Fruit fly (Drosophila melanogaster) whole organism, pupa: ENCODE results near the gene IRSp53.

Experiments
- CG14655 ChIP-seq: fragments of 200-800 bp; sonication (Bioruptor generic); optimal IDR thresholded peaks from 3 replicates; lab custom pipeline; 2017; ENCODE audit warnings: mild to moderate bottlenecking, missing biosample characterization, missing genetic modification reagents, missing genetic modification characterization
- CG32121 ChIP-seq: fragments of 200-800 bp; sonication (Bioruptor generic); IDR thresholded peaks from 2 replicates; pipeline ENCODE4 v1.3.6; 2022; ENCODE audit warnings: missing biosample characterization, missing genetic modification characterization
- EcR ChIP-seq: fragments of 200-800 bp; sonication (Bioruptor generic); optimal IDR thresholded peaks from 3 replicates; lab custom pipeline; 2019; ENCODE audit warnings: missing biosample characterization, missing genetic modification characterization, mild to moderate bottlenecking, moderate library complexity, missing genetic modification reagents
- rn ChIP-seq: fragments of 200-800 bp; sonication (Bioruptor generic); IDR thresholded peaks from 2 replicates; pipeline ENCODE4 v1.3.6; 2022; ENCODE audit warnings: missing biosample characterization, missing genetic modification characterization

DNA sequence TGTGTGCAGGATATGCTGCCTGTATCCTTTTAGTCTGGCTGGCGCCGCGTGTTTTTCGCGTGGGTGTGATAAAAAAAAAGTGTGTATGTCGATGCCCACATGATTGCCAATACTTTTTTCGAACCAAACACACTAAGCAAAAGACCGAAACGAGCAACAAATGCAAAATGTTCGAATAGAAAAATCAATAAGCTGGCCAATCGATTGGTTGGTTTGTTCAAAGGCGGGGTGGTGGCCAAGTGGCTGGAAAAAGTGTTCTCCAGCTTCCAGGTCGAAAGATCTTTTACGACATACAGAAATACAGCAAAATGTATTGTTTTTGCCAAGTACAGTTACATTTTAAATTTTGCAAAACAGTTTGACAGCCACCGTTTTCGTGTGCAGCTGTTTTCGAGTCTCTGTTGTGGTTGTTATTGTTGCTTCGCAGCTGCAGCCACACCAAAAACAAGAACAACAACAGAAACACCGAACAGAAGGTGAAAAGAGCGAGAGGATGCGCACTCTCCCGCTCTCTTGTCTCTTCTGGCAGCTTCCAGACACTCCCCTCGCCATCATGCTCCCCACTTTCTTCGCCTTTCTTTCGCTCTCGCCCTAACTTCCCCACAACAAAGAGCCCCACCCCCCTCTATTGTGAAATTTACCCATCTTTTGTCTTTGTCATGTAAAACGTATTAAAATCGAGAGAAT is 12.1 kb upstream of the IRSp53 start:
- TF ChIP-seq CG32121 (GFP tag; lab: Robert Waterston, UW) (no peak), EcR (GFP tag; lab: Kevin White, UChicago) (no peak), rn (GFP tag; lab: Robert Waterston, UW) (no peak), CG14655 (GFP tag; lab: Kevin White, UChicago) (no peak)
